Worm (Caenorhabditis elegans): ENCODE measurements around the gene melo-1.

Gene melo-1

ce11 chrIV:14826151-14826757 lies 39.4 kb downstream of the melo-1 start:
- TF ChIP-seq D2030.7 (GFP tag; IDR thresholded peaks at IDR 0.05) (no peak), snpc-4 (GFP tag; optimal IDR thresholded peaks at IDR 0.05) (peak; percentile 65), snpc-4 (tag; optimal IDR thresholded peaks at IDR 0.05) (peak in 2 of 4 experiments; percentile 62 to 88), tbp1 (GFP tag; optimal IDR thresholded peaks at IDR 0.05) (peak; percentile 38), atf-7 (tag; optimal IDR thresholded peaks at IDR 0.05) (no peak), zim-3 (tag; optimal IDR thresholded peaks at IDR 0.05) (no peak), egl-44 (GFP tag; IDR thresholded peaks at IDR 0.05) (no peak), attf-6 (GFP tag; IDR thresholded peaks at IDR 0.05) (peak; percentile 96), akir-1 (GFP tag; optimal IDR thresholded peaks at IDR 0.05) (no peak), xnd-1 (tag; optimal IDR thresholded peaks at IDR 0.05) (no peak), B0336.3 (GFP tag; IDR thresholded peaks at IDR 0.05) (peak; percentile 60; the same call in 1 of the 2 replicates)

- TF ChIP-seq lsl-1 (GFP tag; optimal IDR thresholded peaks at IDR 0.05) (peak; percentile 60), F33H1.4 (GFP tag; IDR thresholded peaks at IDR 0.05) (peak; percentile 37), F37B4.10 (GFP tag; IDR thresholded peaks at IDR 0.05) (no peak), attf-6 (GFP tag; IDR thresholded peaks at IDR 0.05) (0 out of 2 replicates have a peak, but pooled peaks have one; percentile 44), snpc-4 (GFP tag; optimal IDR thresholded peaks at IDR 0.05) (no peak), snpc-4 (tag; optimal IDR thresholded peaks at IDR 0.05) (peak in 1 of 4 experiments; percentile 61), K11D2.4 (GFP tag; IDR thresholded peaks at IDR 0.05) (no peak)
These were observed 41.4 kb downstream of the melo-1 start for ce11 chrIV:14828218-14828617.

- TF ChIP-seq lir-1 (GFP tag; conservative IDR thresholded peaks at IDR 0.05) (no peak), F37B4.10 (GFP tag; IDR thresholded peaks at IDR 0.05) (no peak)
These were observed 42.2 kb downstream of the melo-1 start, which contains the start of gene hhat-2 for ce11 chrIV:14829026-14829425. TSS of gene hhat-2 (minus strand) at chrIV:14829126.

- TF ChIP-seq ztf-28 (GFP tag; IDR thresholded peaks at IDR 0.05): no peak
- TF ChIP-seq snpc-4 (GFP tag; optimal IDR thresholded peaks at IDR 0.05): no peak
- TF ChIP-seq snpc-4 (tag; optimal IDR thresholded peaks at IDR 0.05): peak in 1 of 4 experiments; percentile 47
These were observed 46.7 kb downstream of the melo-1 start for ce11 chrIV:14833537-14833936.

- TF ChIP-seq rpc-1 (optimal IDR thresholded peaks at IDR 0.05) (no peak), rpc-1 (tag; optimal IDR thresholded peaks at IDR 0.05) (no peak), hmg-1.2 (GFP tag; IDR thresholded peaks at IDR 0.05) (peak; percentile 98)
These were observed 50.1 kb downstream of the melo-1 start, which contains the start of gene Y57G11C.22 for ce11 chrIV:14836885-14837284. TSS of gene Y57G11C.22 (plus strand) at chrIV:14837211.

ce11 chrIV:14838095-14838494 lies 51.3 kb downstream of the melo-1 start:
- TF ChIP-seq repo-1 (tag; optimal IDR thresholded peaks at IDR 0.05): peak; percentile 78
- TF ChIP-seq pha-4 (tag; optimal IDR thresholded peaks at IDR 0.05): no peak
- TF ChIP-seq snpc-1.3 (tag; optimal IDR thresholded peaks at IDR 0.05; ENCODE audit: insufficient read depth): peak; percentile 44
- TF ChIP-seq nfyb-1 (GFP tag; IDR thresholded peaks at IDR 0.05): no peak
- TF ChIP-seq lin-35 (GFP tag; optimal IDR thresholded peaks at IDR 0.05): peak in 1 of 3 experiments; percentile 80
- peak; percentile 81 for TF ChIP-seq ztf-18 (tag; optimal IDR thresholded peaks at IDR 0.05)
- TF ChIP-seq die-1 (tag; optimal IDR thresholded peaks at IDR 0.05): peak; percentile 79
- TF ChIP-seq lir-1 (GFP tag; conservative IDR thresholded peaks at IDR 0.05): peak; percentile 62; the same call in 1 of the 2 replicates
- TF ChIP-seq let-607 (tag; optimal IDR thresholded peaks at IDR 0.05): peak; percentile 67 to 79
- peak; percentile 38 for TF ChIP-seq hlh-12 (tag; optimal IDR thresholded peaks at IDR 0.05)
- peak; percentile 72 for TF ChIP-seq rcor-1 (GFP tag; IDR thresholded peaks at IDR 0.05)
- no peak for TF ChIP-seq ama-1 (optimal IDR thresholded peaks at IDR 0.05)
- TF ChIP-seq ama-1 (GFP tag; optimal IDR thresholded peaks at IDR 0.05): peak in 1 of 2 experiments; percentile 47
- TF ChIP-seq cebp-2 (GFP tag; IDR thresholded peaks at IDR 0.05): no peak
- TF ChIP-seq lin-54 (GFP tag; optimal IDR thresholded peaks at IDR 0.05): peak; percentile 76
- peak; percentile 60 for TF ChIP-seq hrde-1 (tag; optimal IDR thresholded peaks at IDR 0.05; ENCODE audit: borderline replicate concordance)
- peak; percentile 59 for TF ChIP-seq F22D6.2 (tag; optimal IDR thresholded peaks at IDR 0.05)
- peak; percentile 68 for TF ChIP-seq T07F8.4 (tag; optimal IDR thresholded peaks at IDR 0.05)
- no peak for TF ChIP-seq chd-7 (tag; optimal IDR thresholded peaks at IDR 0.05)
- peak; percentile 66 for TF ChIP-seq F49E8.2 (tag; optimal IDR thresholded peaks at IDR 0.05; ENCODE audit: insufficient read depth)
